Fruit fly (Drosophila melanogaster): ENCODE measurements around the gene CG6761.

CG6761 gene

DNA sequence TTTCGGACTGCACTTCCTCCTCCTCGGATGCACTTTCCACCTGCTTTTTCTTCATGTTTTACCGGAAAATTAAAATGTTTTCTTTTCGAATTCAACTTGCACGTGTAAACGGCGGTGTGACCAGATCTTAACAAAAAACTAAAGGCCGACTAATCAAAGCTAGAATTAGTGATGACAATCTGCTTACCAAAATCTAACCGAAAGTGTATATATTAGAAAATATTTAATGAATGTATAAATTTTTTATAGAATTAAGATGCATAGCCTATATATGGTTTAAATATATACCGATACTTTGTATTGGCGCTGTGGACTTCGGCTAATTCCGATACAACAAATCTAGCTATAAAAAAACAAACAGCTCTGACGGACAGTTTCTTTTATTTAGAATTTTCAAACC is 15.5 kb upstream of the CG6761 start, which contains the start of the genes CG18178 and CG14174 (continued):
- TF ChIP-seq sima (GFP tag; optimal IDR thresholded peaks at IDR 0.05) (no peak), CG2116 (GFP tag; optimal IDR thresholded peaks at IDR 0.05) (peak; percentile 55), chinmo (GFP tag; IDR thresholded peaks at IDR 0.05; ENCODE audit: partially characterized antibody) (no peak), Jarid2 (GFP tag; optimal IDR thresholded peaks at IDR 0.05) (no peak), Dfd (GFP tag; optimal IDR thresholded peaks at IDR 0.05) (no peak), CG14441 (GFP tag; IDR thresholded peaks at IDR 0.05) (peak; percentile 42; the same call in 1 of the 2 replicates), sc (optimal IDR thresholded peaks at IDR 0.05) (no peak), sc (GFP tag; optimal IDR thresholded peaks at IDR 0.05) (peak; percentile 35), CG7786 (GFP tag; optimal IDR thresholded peaks at IDR 0.05) (no peak), abd-A (tag; optimal IDR thresholded peaks at IDR 0.05) (no peak), nau (GFP tag; optimal IDR thresholded peaks at IDR 0.05) (no peak), ash1 (GFP tag; optimal IDR thresholded peaks at IDR 0.05) (no peak), CG10267 (tag; optimal IDR thresholded peaks at IDR 0.05) (peak; percentile 76), CG12071 (GFP tag; optimal IDR thresholded peaks at IDR 0.05) (no peak), croc (GFP tag; conservative IDR thresholded peaks at IDR 0.05) (peak; percentile 59; the same call in 2 of the 3 replicates), sqz (GFP tag; optimal IDR thresholded peaks at IDR 0.05) (no peak), psq (GFP tag; optimal IDR thresholded peaks at IDR 0.05) (peak; percentile 12), slbo (GFP tag; IDR thresholded peaks at IDR 0.05) (peak; percentile 83), CG31224 (GFP tag; IDR thresholded peaks at IDR 0.05) (peak; percentile 14; the same call in 1 of the 2 replicates), trh (GFP tag; optimal IDR thresholded peaks at IDR 0.05) (no peak), Ada2b (GFP tag; IDR thresholded peaks at IDR 0.05) (peak; percentile 33; the same call in 1 of the 2 replicates), vnd (GFP tag; IDR thresholded peaks at IDR 0.05; ENCODE audit: partially characterized antibody) (no peak), ssp (GFP tag; IDR thresholded peaks at IDR 0.05) (peak; percentile 45), Sox102F (GFP tag; optimal IDR thresholded peaks at IDR 0.05) (peak; percentile 71), CG6254 (GFP tag; optimal IDR thresholded peaks at IDR 0.05) (peak; percentile 38), Ets97D (GFP tag; optimal IDR thresholded peaks at IDR 0.05) (peak; percentile 11), Rx (GFP tag; IDR thresholded peaks at IDR 0.05) (no peak), CG10543 (GFP tag; optimal IDR thresholded peaks at IDR 0.05) (peak; percentile 69), CG6175 (GFP tag; IDR thresholded peaks at IDR 0.05) (no peak), gsb (GFP tag; IDR thresholded peaks at IDR 0.05) (no peak), kni (GFP tag; optimal IDR thresholded peaks at IDR 0.05) (no peak), CG12155 (GFP tag; optimal IDR thresholded peaks at IDR 0.05) (peak; percentile 54), CG9437 (GFP tag; optimal IDR thresholded peaks at IDR 0.05) (peak; percentile 48), p53 (GFP tag; optimal IDR thresholded peaks at IDR 0.05) (no peak), CG17385 (GFP tag; optimal IDR thresholded peaks at IDR 0.05) (peak; percentile 66), aop (GFP tag; IDR thresholded peaks at IDR 0.05) (no peak), ab (GFP tag; optimal IDR thresholded peaks at IDR 0.05) (no peak), Abd-B (GFP tag; optimal IDR thresholded peaks at IDR 0.05) (peak; percentile 67), gt (GFP tag; IDR thresholded peaks at IDR 0.05) (no peak), HLH3B (GFP tag; IDR thresholded peaks at IDR 0.05) (peak; percentile 68), CG30431 (GFP tag; optimal IDR thresholded peaks at IDR 0.05) (peak; percentile 25), odd (GFP tag; optimal IDR thresholded peaks at IDR 0.05) (no peak), Kr (GFP tag; optimal IDR thresholded peaks at IDR 0.05) (no peak), nerfin-2 (GFP tag; IDR thresholded peaks at IDR 0.05; ENCODE audit: partially characterized antibody) (no peak), ase (GFP tag; IDR thresholded peaks at IDR 0.05) (0 out of 3 replicates have a peak, but pooled peaks have one; percentile 42), CG18619 (GFP tag; optimal IDR thresholded peaks at IDR 0.05) (peak; percentile 43), CG8944 (GFP tag; optimal IDR thresholded peaks at IDR 0.05) (no peak), CG31365 (tag; optimal IDR thresholded peaks at IDR 0.05) (no peak), CG13296 (GFP tag; optimal IDR thresholded peaks at IDR 0.05) (peak; percentile 71), crc (GFP tag; optimal IDR thresholded peaks at IDR 0.05) (no peak), bigmax (GFP tag; optimal IDR thresholded peaks at IDR 0.05) (no peak), CG7357 (GFP tag; IDR thresholded peaks at IDR 0.05) (no peak)
